Worm (Caenorhabditis elegans): ENCODE data around the gene clec-42.

DNA sequence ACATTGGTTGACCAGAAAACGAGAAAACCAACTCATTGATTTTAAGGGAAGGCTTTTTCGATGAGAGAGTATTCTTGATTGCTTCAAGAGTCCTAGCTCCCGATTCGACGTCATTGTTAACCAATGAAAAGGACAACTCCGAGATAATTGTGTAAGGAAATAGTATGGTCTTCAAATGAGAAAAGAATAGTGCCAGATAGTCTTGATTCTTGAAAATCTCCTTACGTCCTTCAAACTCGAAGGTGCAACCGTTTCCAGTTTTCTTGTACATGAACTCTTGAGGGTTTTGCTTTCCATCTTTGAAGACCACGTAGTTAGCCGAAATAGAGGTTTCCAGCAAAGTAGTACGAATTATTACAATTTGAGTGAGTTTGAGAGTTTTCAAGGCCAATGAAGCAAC, 52.0 kb downstream of the clec-42 start:
- no peak for TF ChIP-seq set-16 (GFP tag; IDR thresholded peaks at IDR 0.05)
- peak in 1 of 2 experiments; percentile 93 for TF ChIP-seq unc-62 (GFP tag; optimal IDR thresholded peaks at IDR 0.05 in 1 of 2)
- TF ChIP-seq unc-62 (tag; optimal IDR thresholded peaks at IDR 0.05), result no peak
- TF ChIP-seq mxl-2 (GFP tag; conservative IDR thresholded peaks at IDR 0.05), result no peak
- no peak for TF ChIP-seq pha-4 (GFP tag; IDR thresholded peaks at IDR 0.05)
- TF ChIP-seq pha-4 (tag; optimal IDR thresholded peaks at IDR 0.05), result no peak
- no peak for TF ChIP-seq skn-1 (tag; optimal IDR thresholded peaks at IDR 0.05)
- TF ChIP-seq pqm-1 (tag; optimal IDR thresholded peaks at IDR 0.05), result no peak
- no peak for TF ChIP-seq mdl-1 (tag; optimal IDR thresholded peaks at IDR 0.05)
- TF ChIP-seq tag-97 (GFP tag; IDR thresholded peaks at IDR 0.05), result no peak

All from whole organism, L4 larva.